Fruit fly (Drosophila melanogaster): Measurements from ENCODE around the gene Spn75F.
A peak's percentile ranks its signal among the peaks of the same experiment; 100 is the strongest.

The Spn75F gene

DNA sequence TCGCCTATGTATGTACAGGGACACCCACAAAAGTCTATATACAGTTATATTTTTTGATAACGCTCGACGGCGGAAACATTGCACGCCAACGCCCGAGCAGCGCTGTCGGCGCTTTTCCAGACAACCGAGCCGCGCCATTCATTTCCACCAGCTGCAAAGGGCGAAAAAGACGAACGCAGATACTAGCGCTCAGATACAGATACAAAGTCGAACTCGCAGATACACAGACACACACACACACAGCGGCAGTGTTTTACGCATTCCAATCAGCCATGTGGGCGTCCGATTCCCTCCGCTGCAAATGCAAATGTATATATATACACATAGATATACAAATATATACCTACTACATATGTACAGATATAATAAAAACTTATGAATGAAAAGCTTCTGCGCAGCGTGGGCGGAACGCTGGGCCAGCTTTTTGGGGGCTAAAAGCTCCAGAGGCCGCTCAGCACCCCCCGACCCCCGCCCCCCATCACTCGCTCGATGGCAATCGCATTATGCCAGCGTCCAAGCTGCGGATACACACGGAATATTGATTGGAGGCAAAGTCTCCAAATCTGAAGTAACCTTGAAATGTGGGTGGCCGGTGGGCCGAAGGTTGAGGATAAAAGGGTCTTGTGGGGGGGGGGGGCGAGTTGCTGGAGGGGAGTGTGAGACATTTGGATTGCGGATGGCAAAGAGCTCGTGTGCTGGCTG is 37.9 kb downstream of the Spn75F start (continued):
- TF ChIP-seq CG6854 (GFP tag; optimal IDR thresholded peaks at IDR 0.05) (peak; percentile 32), CG6276 (GFP tag; optimal IDR thresholded peaks at IDR 0.05) (no peak), svp (GFP tag) (peak; percentile 80), Hr39 (GFP tag; optimal IDR thresholded peaks at IDR 0.05) (no peak), fd85E (GFP tag; optimal IDR thresholded peaks at IDR 0.05) (no peak), CG8319 (GFP tag; optimal IDR thresholded peaks at IDR 0.05) (no peak), CG7368 (GFP tag; optimal IDR thresholded peaks at IDR 0.05) (peak; percentile 22), CG11294 (GFP tag; IDR thresholded peaks at IDR 0.05) (no peak), spab (GFP tag; optimal IDR thresholded peaks at IDR 0.05) (no peak), Met (GFP tag; optimal IDR thresholded peaks at IDR 0.05) (peak; percentile 21), pdm3 (GFP tag; optimal IDR thresholded peaks at IDR 0.05) (no peak), Blimp-1 (GFP tag; optimal IDR thresholded peaks at IDR 0.05) (no peak), CG3919 (GFP tag; optimal IDR thresholded peaks at IDR 0.05) (no peak), lz (GFP tag; optimal IDR thresholded peaks at IDR 0.05) (no peak), net (GFP tag; optimal IDR thresholded peaks at IDR 0.05) (no peak), CG1621 (tag; optimal IDR thresholded peaks at IDR 0.05) (no peak), Sox14 (GFP tag; optimal IDR thresholded peaks at IDR 0.05) (no peak), Eip75B (GFP tag; optimal IDR thresholded peaks at IDR 0.05) (peak; percentile 1), Ets21C (GFP tag; optimal IDR thresholded peaks at IDR 0.05) (no peak), achi (GFP tag; optimal IDR thresholded peaks at IDR 0.05) (peak; percentile 11), Sox102F (GFP tag; optimal IDR thresholded peaks at IDR 0.05) (no peak), CG9139 (GFP tag; optimal IDR thresholded peaks at IDR 0.05) (peak; percentile 34)

DNA sequence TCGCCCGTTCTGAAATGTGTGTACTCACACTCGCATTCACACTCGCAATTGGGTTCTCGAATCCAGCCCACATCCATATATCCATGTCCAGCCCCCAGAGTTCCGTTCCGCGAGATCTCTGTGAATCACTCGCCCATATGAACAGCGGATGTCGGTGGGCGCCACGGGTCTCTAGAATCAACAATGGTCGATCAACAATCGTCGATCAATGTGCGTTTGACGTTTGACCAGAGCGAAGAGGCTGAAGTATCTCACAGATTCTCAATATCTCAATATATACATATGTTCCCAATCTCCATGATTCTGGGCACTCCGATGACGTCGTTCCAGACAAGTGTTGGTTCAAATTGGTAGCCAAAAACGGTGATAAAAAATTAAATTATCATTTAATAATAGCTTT is 40.3 kb downstream of the Spn75F start:
- TF ChIP-seq eg (GFP tag; IDR thresholded peaks at IDR 0.05) = no peak
- TF ChIP-seq CG6808 (GFP tag; optimal IDR thresholded peaks at IDR 0.05) = no peak
- TF ChIP-seq CG11294 (GFP tag; IDR thresholded peaks at IDR 0.05) = no peak
- no peak for TF ChIP-seq Ets96B (tag; optimal IDR thresholded peaks at IDR 0.05)
- no peak for TF ChIP-seq esn (GFP tag; optimal IDR thresholded peaks at IDR 0.05)
- no peak for TF ChIP-seq Smox (GFP tag; optimal IDR thresholded peaks at IDR 0.05)
- no peak for TF ChIP-seq CG8632 (GFP tag; optimal IDR thresholded peaks at IDR 0.05)
- no peak for TF ChIP-seq fkh (GFP tag; optimal IDR thresholded peaks at IDR 0.05)
- TF ChIP-seq CG9139 (GFP tag; optimal IDR thresholded peaks at IDR 0.05) = no peak
- no peak for TF ChIP-seq fd59A (GFP tag; optimal IDR thresholded peaks at IDR 0.05)
- no peak for TF ChIP-seq OdsH (GFP tag; optimal IDR thresholded peaks at IDR 0.05)
- TF ChIP-seq CG4318 (GFP tag; optimal IDR thresholded peaks at IDR 0.05) = no peak
- no peak for TF ChIP-seq svp (GFP tag)
- TF ChIP-seq vri (GFP tag; optimal IDR thresholded peaks at IDR 0.05) = no peak
- TF ChIP-seq net (GFP tag; optimal IDR thresholded peaks at IDR 0.05) = no peak

- TF ChIP-seq achi (GFP tag; optimal IDR thresholded peaks at IDR 0.05) (peak; percentile 23), CG32006 (GFP tag; optimal IDR thresholded peaks at IDR 0.05) (peak; percentile 52), Gug (GFP tag; IDR thresholded peaks at IDR 0.05) (no peak), Smox (GFP tag; optimal IDR thresholded peaks at IDR 0.05) (no peak), dac (GFP tag; optimal IDR thresholded peaks at IDR 0.05) (no peak), CG3919 (GFP tag; optimal IDR thresholded peaks at IDR 0.05) (peak; percentile 15), CG6854 (GFP tag; optimal IDR thresholded peaks at IDR 0.05) (no peak), Lpt (GFP tag; optimal IDR thresholded peaks at IDR 0.05) (no peak), Sox14 (GFP tag; optimal IDR thresholded peaks at IDR 0.05) (no peak), ss (GFP tag; optimal IDR thresholded peaks at IDR 0.05) (peak in 1 of 2 experiments; percentile 9), CG15336 (GFP tag; IDR thresholded peaks at IDR 0.05) (peak; percentile 40; the same call in 1 of the 2 replicates), Ets96B (tag; optimal IDR thresholded peaks at IDR 0.05) (peak; percentile 33), vri (GFP tag; optimal IDR thresholded peaks at IDR 0.05) (no peak), fd59A (GFP tag; optimal IDR thresholded peaks at IDR 0.05) (no peak), CG9139 (GFP tag; optimal IDR thresholded peaks at IDR 0.05) (no peak), net (GFP tag; optimal IDR thresholded peaks at IDR 0.05) (no peak), Sox102F (GFP tag; optimal IDR thresholded peaks at IDR 0.05) (no peak), CG7368 (GFP tag; optimal IDR thresholded peaks at IDR 0.05) (peak; percentile 17), CG10631 (GFP tag; optimal IDR thresholded peaks at IDR 0.05) (peak; percentile 33), svp (GFP tag) (peak; percentile 40), CG6276 (GFP tag; optimal IDR thresholded peaks at IDR 0.05) (no peak), CG31627 (GFP tag; optimal IDR thresholded peaks at IDR 0.05) (peak; percentile 0), fd85E (GFP tag; optimal IDR thresholded peaks at IDR 0.05) (no peak), Hr38 (GFP tag; optimal IDR thresholded peaks at IDR 0.05) (no peak), acj6 (GFP tag; optimal IDR thresholded peaks at IDR 0.05) (peak; percentile 33), pdm3 (GFP tag; optimal IDR thresholded peaks at IDR 0.05) (no peak), spab (GFP tag; optimal IDR thresholded peaks at IDR 0.05) (peak; percentile 10), CG8632 (GFP tag; optimal IDR thresholded peaks at IDR 0.05) (peak; percentile 49)
These were observed 41.8 kb downstream of the Spn75F start for dm6 chr3L:19087369-19088275.

Measured in whole organism, prepupa.